Worm (Caenorhabditis elegans) whole organism, midembryonic: ENCODE measurements around the gene pes-10.

Source experiments
- T22C8.4 ChIP-seq: fragments of 200-800 bp; sonication (Bioruptor generic); IDR thresholded peaks from 2 replicates; pipeline ENCODE4 v1.3.6; 2022; ENCODE audit warnings: missing genetic modification characterization, missing compliant biosample characterization
- cog-1 ChIP-seq: sonication (generic microtip); optimal IDR thresholded peaks from 2 replicates; lab custom pipeline; 2016; ENCODE audit warnings: missing genetic modification characterization, missing compliant biosample characterization
- flt-1 ChIP-seq: fragments of 200-800 bp; sonication (Bioruptor generic); IDR thresholded peaks from 2 replicates; pipeline ENCODE4 v1.3.6; 2022; ENCODE audit warnings: missing genetic modification characterization, missing compliant biosample characterization
- klf-2 ChIP-seq: fragments of 200-800 bp; sonication (Bioruptor generic); conservative IDR thresholded peaks from 2 replicates; pipeline ENCODE4 v1.3.6; 2022; ENCODE audit warnings: missing genetic modification reagents, missing genetic modification characterization, missing compliant biosample characterization
- med-1 ChIP-seq: sonication (generic microtip); optimal IDR thresholded peaks from 2 replicates; lab custom pipeline; 2017; ENCODE audit warnings: missing genetic modification characterization, mild to moderate bottlenecking, missing compliant biosample characterization, antibody characterized with exemption, missing genetic modification reagents; ENCODE audit not compliant: insufficient read depth
- ref-1 ChIP-seq: fragments of 200-800 bp; sonication (Bioruptor generic); conservative IDR thresholded peaks from 2 replicates; pipeline ENCODE4 v1.3.6; 2022; ENCODE audit warnings: missing genetic modification reagents, missing genetic modification characterization, missing compliant biosample characterization
- tab-1 ChIP-seq: fragments of 200-800 bp; sonication (Bioruptor generic); IDR thresholded peaks from 2 replicates; pipeline ENCODE4 v1.3.6; 2022; ENCODE audit warnings: missing genetic modification characterization, missing compliant biosample characterization
- ztf-23 ChIP-seq: fragments of 200-800 bp; sonication (Bioruptor generic); IDR thresholded peaks from 2 replicates; pipeline ENCODE4 v1.3.6; 2022; ENCODE audit warnings: missing genetic modification reagents, missing genetic modification characterization, missing compliant biosample characterization
- ztf-29 ChIP-seq: fragments of 200-800 bp; sonication (Bioruptor generic); IDR thresholded peaks from 2 replicates; pipeline ENCODE4 v1.3.6; 2022; ENCODE audit warnings: missing genetic modification reagents, missing genetic modification characterization, missing compliant biosample characterization

The pes-10 gene

ce11 chrII:12824463-12824862 is 23.2 kb downstream of the pes-10 start:
- no peak for TF ChIP-seq ztf-23
- peak; percentile 42; the same call in 1 of the 2 replicates for TF ChIP-seq ztf-29 (GFP tag; lab: Robert Waterston, UW)

DNA sequence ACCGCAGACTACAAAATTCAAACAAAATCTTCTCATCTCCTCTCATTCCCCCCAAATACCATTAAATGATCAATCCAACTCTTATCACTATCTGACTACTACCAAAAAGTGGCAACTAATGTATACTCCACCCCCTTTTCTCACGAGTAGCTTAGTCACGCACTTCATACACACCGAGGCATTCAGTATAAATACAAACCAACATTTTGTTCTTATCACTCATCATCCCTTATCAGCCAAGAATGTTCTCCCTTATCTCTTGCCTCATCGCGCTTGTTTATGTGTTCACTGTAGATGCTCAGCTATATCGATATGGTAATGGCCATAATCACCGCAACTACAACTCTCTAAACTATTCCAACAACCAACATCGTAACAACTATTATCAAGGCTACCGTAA is 24.2 kb downstream of the pes-10 start, which contains the start of gene Y46G5A.36:
Y46G5A.36 (plus strand) TSS at position 243 of the 400 bp plus-strand sequence.
- no peak for TF ChIP-seq tab-1
- TF ChIP-seq ztf-29 (GFP tag; lab: Robert Waterston, UW), result no peak
- TF ChIP-seq ref-1, result no peak
- TF ChIP-seq klf-2 (GFP tag; lab: Robert Waterston, UW), result no peak
- no peak for TF ChIP-seq cog-1
- no peak for TF ChIP-seq flt-1 (GFP tag; lab: Robert Waterston, UW)
- TF ChIP-seq med-1 (GFP tag; lab: Kevin White, UChicago), result no peak
- no peak for TF ChIP-seq T22C8.4 (GFP tag; lab: Robert Waterston, UW)
- TF ChIP-seq ztf-23, result no peak

DNA sequence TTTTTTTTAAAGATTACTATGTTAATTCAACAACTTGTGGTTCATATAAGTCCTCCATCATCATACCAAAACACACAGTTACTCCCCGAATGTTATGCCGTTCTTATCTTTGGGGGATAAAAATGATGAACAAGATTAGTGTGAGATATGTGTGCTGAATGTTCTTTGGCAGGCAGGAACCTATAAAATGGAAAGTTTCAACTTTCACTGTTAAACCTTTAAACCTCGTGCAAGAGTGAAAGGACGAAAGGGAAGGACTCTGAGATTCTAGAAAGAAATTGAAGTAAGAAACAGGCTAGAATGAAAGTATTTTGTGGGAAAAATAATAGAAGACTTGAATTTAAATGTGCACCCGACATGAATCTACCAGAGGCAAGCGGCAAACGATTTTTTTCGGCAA is 27.7 kb downstream of the pes-10 start:
- no peak for TF ChIP-seq cog-1

- TF ChIP-seq med-1 (GFP tag; lab: Kevin White, UChicago) (no peak), T22C8.4 (GFP tag; lab: Robert Waterston, UW) (no peak), ref-1 (no peak), klf-2 (GFP tag; lab: Robert Waterston, UW) (no peak), tab-1 (no peak), ztf-29 (GFP tag; lab: Robert Waterston, UW) (no peak), ztf-23 (no peak), cog-1 (no peak), flt-1 (GFP tag; lab: Robert Waterston, UW) (no peak)
Measured at ce11 chrII:12818488-12818887, 29.1 kb downstream of the pes-10 start, which contains the start of gene Y46G5A.22. Y46G5A.22 (minus strand) TSS chrII:12818588.

DNA sequence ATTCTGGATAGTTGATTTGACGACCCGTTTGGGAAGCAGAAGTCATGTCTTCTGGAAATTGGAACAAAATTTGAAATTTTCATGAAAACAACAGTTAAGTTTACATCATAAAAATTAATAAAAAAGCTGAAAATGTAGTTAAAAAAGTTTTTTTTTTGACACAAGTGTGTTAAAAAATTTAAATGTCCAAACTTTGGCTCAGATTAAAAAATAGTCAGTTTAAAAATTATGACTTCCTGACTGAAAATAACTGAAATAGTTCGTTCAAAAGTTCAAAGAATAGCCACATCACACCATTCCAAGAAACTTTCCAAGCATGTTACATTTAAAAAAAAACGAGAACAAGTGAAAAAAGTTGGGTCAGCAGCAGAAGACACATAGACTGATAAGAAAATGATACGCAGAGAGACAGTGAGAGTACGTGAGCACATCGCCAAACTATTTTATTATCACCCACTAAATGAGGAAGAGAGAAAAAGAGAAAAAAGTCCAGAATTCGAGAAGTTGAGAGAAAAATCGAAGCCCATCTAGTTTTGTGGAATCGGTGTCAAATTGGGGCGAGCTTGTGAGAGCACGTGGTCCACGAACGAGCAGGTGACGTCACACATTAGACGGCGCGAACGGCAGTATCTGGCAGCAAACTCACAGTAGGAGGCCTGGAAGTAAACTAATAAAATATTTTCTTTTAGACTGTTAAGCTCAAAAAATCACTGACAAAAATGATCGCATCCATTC is 31.1 kb downstream of the pes-10 start, which contains the start of gene acl-7:
acl-7 (minus strand) TSS at position 51 of the 735 bp plus-strand sequence.
- TF ChIP-seq klf-2 (GFP tag; lab: Robert Waterston, UW), result no peak
- TF ChIP-seq tab-1, result no peak

- TF ChIP-seq ztf-29 (GFP tag; lab: Robert Waterston, UW) (no peak), ztf-23 (no peak), med-1 (GFP tag; lab: Kevin White, UChicago) (no peak), ref-1 (no peak), flt-1 (GFP tag; lab: Robert Waterston, UW) (no peak), T22C8.4 (GFP tag; lab: Robert Waterston, UW) (no peak), tab-1 (no peak)
Measured at ce11 chrII:12813253-12813652, 34.4 kb downstream of the pes-10 start.

- TF ChIP-seq klf-2 (GFP tag; lab: Robert Waterston, UW) (no peak), tab-1 (no peak), cog-1 (no peak), flt-1 (GFP tag; lab: Robert Waterston, UW) (no peak), T22C8.4 (GFP tag; lab: Robert Waterston, UW) (no peak), med-1 (GFP tag; lab: Kevin White, UChicago) (no peak), ref-1 (no peak), ztf-23 (no peak), ztf-29 (GFP tag; lab: Robert Waterston, UW) (no peak)
Measured at ce11 chrII:12810709-12811108, 36.9 kb downstream of the pes-10 start, which contains the start of gene Y46G5A.20. Y46G5A.20 (plus strand) TSS chrII:12811009.

DNA sequence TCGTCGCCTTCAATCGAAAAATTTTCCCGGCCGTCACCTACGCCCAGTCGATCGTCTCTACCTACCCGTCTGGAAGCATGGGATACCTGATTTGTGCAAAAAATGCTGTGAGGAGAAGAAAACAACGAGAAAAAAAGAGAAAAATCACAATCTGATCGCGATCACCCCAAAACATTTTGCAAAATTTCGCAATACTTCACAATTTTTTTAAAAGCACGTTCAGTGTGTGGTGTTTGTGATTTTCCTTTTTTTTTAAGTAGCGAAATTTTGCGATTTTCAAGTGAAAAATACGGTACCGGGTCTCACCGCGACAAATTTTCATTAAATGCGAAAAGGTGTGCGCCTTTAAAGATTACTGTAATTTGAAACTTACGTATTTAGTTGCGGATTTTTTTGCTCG is 37.9 kb downstream of the pes-10 start:
- TF ChIP-seq tab-1 (no peak), ztf-29 (GFP tag; lab: Robert Waterston, UW) (no peak), T22C8.4 (GFP tag; lab: Robert Waterston, UW) (no peak), flt-1 (GFP tag; lab: Robert Waterston, UW) (no peak), cog-1 (no peak)

ce11 chrII:12808746-12809145 is 38.9 kb downstream of the pes-10 start:
- no peak for TF ChIP-seq ztf-29 (GFP tag; lab: Robert Waterston, UW)
- TF ChIP-seq cog-1, result no peak
- TF ChIP-seq tab-1, result no peak
- TF ChIP-seq flt-1 (GFP tag; lab: Robert Waterston, UW), result no peak
- TF ChIP-seq ztf-23, result no peak
- no peak for TF ChIP-seq ref-1
- TF ChIP-seq med-1 (GFP tag; lab: Kevin White, UChicago), result no peak
- no peak for TF ChIP-seq T22C8.4 (GFP tag; lab: Robert Waterston, UW)
- TF ChIP-seq klf-2 (GFP tag; lab: Robert Waterston, UW), result no peak

ce11 chrII:12806602-12807182 is 40.9 kb downstream of the pes-10 start, which contains the start of gene spds-1:
spds-1 (plus strand) TSS chrII:12806899.
- TF ChIP-seq T22C8.4 (GFP tag; lab: Robert Waterston, UW) (no peak), med-1 (GFP tag; lab: Kevin White, UChicago) (no peak)
